Worm (Caenorhabditis elegans) whole organism, L4/young adult: ENCODE results near the gene cyp-14A4.

Source experiments
- W03F9.2 ChIP-seq: fragments of 150-350 bp; optimal IDR thresholded peaks from 2 replicates; lab custom pipeline; 2014; ENCODE audit warnings: missing biosample characterization, missing genetic modification characterization
- dao-5 ChIP-seq: sonication (generic microtip); optimal IDR thresholded peaks from 2 replicates; lab custom pipeline; 2016; ENCODE audit warnings: missing genotype, missing genetic modification characterization, moderate library complexity, missing compliant biosample characterization
- him-1 ChIP-seq: sonication (generic microtip); optimal IDR thresholded peaks from 2 replicates; lab custom pipeline; 2016; ENCODE audit warnings: missing genotype, missing genetic modification reagents, missing genetic modification characterization, missing compliant biosample characterization

The cyp-14A4 gene

DNA sequence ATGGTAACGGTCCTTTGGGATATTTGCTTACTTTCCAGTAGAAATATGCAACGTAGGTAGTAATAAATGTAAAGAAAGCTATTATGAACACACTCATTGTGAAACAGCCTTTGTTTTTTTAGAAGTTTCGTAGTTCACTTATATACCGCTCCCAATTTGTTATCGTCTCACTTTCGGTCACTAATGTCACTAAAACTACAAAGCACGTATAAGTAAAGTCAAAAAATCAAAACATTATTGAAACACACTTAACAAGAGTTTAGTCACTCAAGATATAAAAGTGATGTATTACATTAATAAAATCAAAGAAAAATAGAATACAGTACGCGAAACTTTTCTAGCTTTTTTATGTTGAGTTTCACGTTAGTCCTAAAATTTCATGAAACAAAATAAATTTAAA lies 9.9 kb downstream of the cyp-14A4 start, which contains the start of gene cyp-14A3:
cyp-14A3 (minus strand) TSS at position 101 of the 400 bp plus-strand sequence.
- TF ChIP-seq dao-5 (tag; lab: Kevin White, UChicago): no peak
- no peak for TF ChIP-seq W03F9.2 (tag; lab: Kevin White, UChicago)
- TF ChIP-seq him-1: no peak

- TF ChIP-seq W03F9.2 (tag; lab: Kevin White, UChicago) (no peak), him-1 (no peak), dao-5 (tag; lab: Kevin White, UChicago) (no peak)
Observed at ce11 chrX:13269586-13269985, 14.4 kb downstream of the cyp-14A4 start, which contains the start of gene cyp-14A2. TSS of gene cyp-14A2 (minus strand) at chrX:13269686.

- TF ChIP-seq him-1 (no peak), dao-5 (tag; lab: Kevin White, UChicago) (no peak), W03F9.2 (tag; lab: Kevin White, UChicago) (no peak)
Observed at ce11 chrX:13267230-13267629, 16.8 kb downstream of the cyp-14A4 start, which contains the start of gene cyp-14A1. TSS of gene cyp-14A1 (minus strand) at chrX:13267355.

- peak; percentile 77 for TF ChIP-seq dao-5 (tag; lab: Kevin White, UChicago)
- TF ChIP-seq W03F9.2 (tag; lab: Kevin White, UChicago): no peak
- TF ChIP-seq him-1: peak; percentile 68
Observed at ce11 chrX:13264550-13264949, 19.4 kb downstream of the cyp-14A4 start.

- TF ChIP-seq dao-5 (tag; lab: Kevin White, UChicago) (no peak), W03F9.2 (tag; lab: Kevin White, UChicago) (no peak)
Observed at ce11 chrX:13262195-13262594, 21.8 kb downstream of the cyp-14A4 start, which contains the start of gene K09A11.1. TSS of gene K09A11.1 (plus strand) at chrX:13262495.

DNA sequence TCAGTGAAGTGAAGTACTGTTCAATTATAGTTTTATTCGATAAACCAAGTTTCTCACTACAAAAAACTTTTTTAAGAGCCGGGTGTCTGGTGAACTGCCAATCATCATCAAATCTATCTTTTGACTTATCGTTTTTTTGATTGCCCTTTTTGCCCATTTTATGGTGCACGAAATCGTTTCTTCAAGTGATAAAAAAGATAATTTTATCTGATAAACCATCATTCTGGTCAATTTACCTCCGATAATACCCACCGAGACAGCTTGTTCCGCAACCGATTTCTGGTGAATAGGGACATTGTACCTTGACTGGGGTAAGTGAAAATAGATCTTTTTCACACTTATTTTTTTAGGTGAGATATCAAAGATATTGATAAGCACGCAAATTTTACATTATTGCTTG lies 26.4 kb downstream of the cyp-14A4 start, which contains the start of gene K08H2.10:
K08H2.10 (plus strand) TSS at position 230 of the 400 bp plus-strand sequence.
- no peak for TF ChIP-seq dao-5 (tag; lab: Kevin White, UChicago)
- TF ChIP-seq him-1: no peak
- TF ChIP-seq W03F9.2 (tag; lab: Kevin White, UChicago): no peak

DNA sequence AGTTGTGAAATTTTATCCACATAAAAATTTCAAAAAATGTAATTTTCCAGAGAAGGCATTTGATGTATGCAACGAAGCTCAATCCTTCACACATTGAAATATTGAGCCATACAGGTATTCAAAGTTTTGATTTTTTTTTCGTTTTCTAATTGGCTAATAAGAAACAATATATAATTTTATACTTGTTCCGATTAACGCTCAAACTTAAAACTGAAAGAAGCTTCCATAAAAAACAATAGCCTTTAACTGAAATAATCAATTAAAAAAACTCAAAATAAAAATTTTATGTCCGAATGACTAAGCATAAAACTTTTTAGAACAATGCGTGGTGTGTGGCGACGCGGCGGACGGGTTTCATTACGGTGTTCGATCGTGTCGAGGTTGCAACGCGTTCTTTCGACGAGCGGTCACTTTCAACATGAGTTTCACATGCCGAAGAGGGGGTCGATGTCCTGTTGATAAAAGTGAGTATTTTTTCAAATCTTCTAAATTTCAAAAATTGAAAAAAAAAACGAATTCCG lies 32.0 kb downstream of the cyp-14A4 start, which contains the start of gene nhr-32:
nhr-32 (plus strand) TSS at position 51 of the 521 bp plus-strand sequence.
- TF ChIP-seq dao-5 (tag; lab: Kevin White, UChicago) (no peak), W03F9.2 (tag; lab: Kevin White, UChicago) (no peak), him-1 (no peak)

DNA sequence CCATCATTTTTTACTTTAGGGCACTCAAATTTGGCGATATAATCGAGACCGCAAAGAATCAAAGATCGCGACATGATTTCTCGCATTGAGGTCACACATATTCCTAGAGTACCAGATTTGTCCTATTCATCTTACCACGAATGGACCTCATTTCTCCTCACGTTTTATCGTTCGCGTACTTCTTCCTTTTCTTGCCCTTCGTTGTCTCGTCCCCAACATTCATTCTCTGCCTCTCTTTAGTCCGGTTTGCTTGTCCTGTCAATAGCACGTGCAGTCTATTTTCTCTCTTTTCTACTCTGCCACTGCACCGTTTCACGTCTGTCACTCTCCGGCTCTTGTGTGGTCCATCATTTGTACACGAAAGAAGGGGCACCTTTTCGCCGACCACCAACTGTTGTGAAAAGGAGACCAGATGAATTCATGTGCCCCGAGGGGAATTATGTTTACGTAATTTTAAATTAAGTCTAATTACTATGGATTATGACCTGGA lies 32.6 kb downstream of the cyp-14A4 start:
- no peak for TF ChIP-seq W03F9.2 (tag; lab: Kevin White, UChicago)
- TF ChIP-seq him-1: no peak
- no peak for TF ChIP-seq dao-5 (tag; lab: Kevin White, UChicago)

- TF ChIP-seq dao-5 (tag; lab: Kevin White, UChicago) (no peak), W03F9.2 (tag; lab: Kevin White, UChicago) (no peak), him-1 (no peak)
Observed at ce11 chrX:13250163-13250562, 33.8 kb downstream of the cyp-14A4 start.

DNA sequence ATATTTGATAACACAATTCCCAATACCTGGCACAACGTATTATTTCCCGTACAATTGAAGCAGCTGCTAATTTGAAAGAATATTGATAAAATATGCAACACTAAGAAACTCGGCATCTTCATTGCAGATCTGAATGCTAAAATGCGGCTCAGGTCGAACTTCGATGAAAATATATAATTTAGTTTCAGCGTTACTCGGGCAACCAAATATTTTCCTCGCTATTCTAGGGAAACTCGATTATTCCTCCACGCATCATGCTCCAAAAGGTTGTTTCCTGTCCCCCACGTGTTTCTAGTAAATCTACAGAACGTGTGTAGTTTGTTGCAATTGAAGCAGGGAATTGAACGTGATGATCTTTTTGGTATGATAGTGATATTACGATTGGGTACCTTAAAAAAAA lies 34.9 kb downstream of the cyp-14A4 start:
- TF ChIP-seq W03F9.2 (tag; lab: Kevin White, UChicago) (no peak), dao-5 (tag; lab: Kevin White, UChicago) (no peak), him-1 (no peak)

DNA sequence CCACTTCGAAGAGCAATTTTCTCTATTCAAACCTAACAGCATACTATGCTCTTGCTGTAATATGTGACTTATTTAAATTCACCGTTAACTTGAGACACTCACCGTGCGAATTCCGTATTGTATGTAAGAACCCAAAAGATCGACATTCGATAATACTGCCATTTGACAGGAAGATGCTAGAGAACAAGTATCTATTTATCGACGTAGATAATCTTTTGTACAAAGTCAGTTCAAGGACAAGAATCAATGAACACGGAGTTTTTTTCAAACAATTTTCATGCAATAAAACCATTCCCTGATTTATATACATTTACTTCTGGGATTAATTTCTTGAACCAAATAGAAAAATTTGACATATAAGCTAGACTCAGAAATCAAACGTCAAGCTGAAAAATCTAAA lies 35.7 kb downstream of the cyp-14A4 start, which contains the start of gene K08H2.7:
K08H2.7 (minus strand) TSS at position 173 of the 400 bp plus-strand sequence.
- TF ChIP-seq W03F9.2 (tag; lab: Kevin White, UChicago) (no peak), him-1 (no peak), dao-5 (tag; lab: Kevin White, UChicago) (no peak)

DNA sequence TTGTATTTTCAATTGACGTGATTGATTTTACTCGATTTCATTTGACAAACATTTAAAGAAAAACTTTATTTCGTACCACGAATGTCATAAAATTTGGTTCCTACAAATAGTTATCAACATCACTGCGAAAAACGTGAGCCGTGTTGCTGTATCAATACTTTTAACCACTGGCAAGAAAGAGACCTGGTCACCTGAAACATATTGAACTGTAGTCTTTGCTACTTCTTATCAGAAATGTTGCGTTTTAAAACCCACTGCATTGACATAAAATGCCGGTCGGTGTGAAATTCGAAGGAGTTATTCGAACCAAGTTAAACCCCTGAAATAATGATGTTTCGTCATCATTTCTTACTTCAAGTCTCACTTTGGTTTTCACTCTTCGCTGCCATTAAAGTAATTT lies 36.4 kb downstream of the cyp-14A4 start:
- TF ChIP-seq him-1 (no peak), dao-5 (tag; lab: Kevin White, UChicago) (no peak), W03F9.2 (tag; lab: Kevin White, UChicago) (no peak)

ce11 chrX:13246668-13247358 lies 37.2 kb downstream of the cyp-14A4 start:
- no peak for TF ChIP-seq W03F9.2 (tag; lab: Kevin White, UChicago)
- no peak for TF ChIP-seq dao-5 (tag; lab: Kevin White, UChicago)
- TF ChIP-seq him-1: no peak

DNA sequence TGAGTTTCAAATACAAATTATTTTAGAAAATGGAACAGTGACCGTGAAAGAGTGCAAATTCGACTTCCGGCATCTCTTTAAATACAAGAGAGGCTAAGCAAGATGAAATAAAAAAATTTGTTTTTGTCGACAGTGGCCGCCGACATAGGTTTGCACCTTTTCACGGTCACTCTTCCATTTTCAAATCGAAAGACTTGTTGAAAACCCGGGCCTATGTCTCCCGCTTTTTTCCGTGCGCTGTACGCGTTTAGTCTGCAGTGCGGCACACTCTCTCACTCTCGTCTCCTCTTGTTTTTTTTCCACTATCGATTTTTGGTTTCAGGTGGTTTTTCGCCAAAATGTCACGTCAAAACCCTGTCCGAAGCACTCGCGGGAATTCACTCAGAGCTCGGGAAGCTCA lies 38.9 kb downstream of the cyp-14A4 start, which contains the start of gene hpl-1:
hpl-1 (plus strand) TSS at position 301 of the 400 bp plus-strand sequence.
- TF ChIP-seq dao-5 (tag; lab: Kevin White, UChicago): no peak
- TF ChIP-seq W03F9.2 (tag; lab: Kevin White, UChicago): no peak
- no peak for TF ChIP-seq him-1
